Worm (Caenorhabditis elegans) whole organism, midembryonic: ENCODE results near the gene F12F6.1.

ENCODE experiments used
- flt-1 ChIP-seq: fragments of 200-800 bp; sonication (Bioruptor generic); IDR thresholded peaks from 2 replicates; pipeline ENCODE4 v1.3.6; 2022; ENCODE audit warnings: missing genetic modification characterization, missing compliant biosample characterization
- ref-1 ChIP-seq: fragments of 200-800 bp; sonication (Bioruptor generic); conservative IDR thresholded peaks from 2 replicates; pipeline ENCODE4 v1.3.6; 2022; ENCODE audit warnings: missing genetic modification reagents, missing genetic modification characterization, missing compliant biosample characterization

- TF ChIP-seq ref-1 (GFP tag; lab: Robert Waterston, UW) (no peak), flt-1 (GFP tag; lab: Robert Waterston, UW) (no peak)
These were observed 19.6 kb downstream of the F12F6.1 start for ce11 chrIV:11603265-11603840.
